Worm (Caenorhabditis elegans): Measurements from ENCODE around the gene Y62E10A.20.

The Y62E10A.20 gene

DNA sequence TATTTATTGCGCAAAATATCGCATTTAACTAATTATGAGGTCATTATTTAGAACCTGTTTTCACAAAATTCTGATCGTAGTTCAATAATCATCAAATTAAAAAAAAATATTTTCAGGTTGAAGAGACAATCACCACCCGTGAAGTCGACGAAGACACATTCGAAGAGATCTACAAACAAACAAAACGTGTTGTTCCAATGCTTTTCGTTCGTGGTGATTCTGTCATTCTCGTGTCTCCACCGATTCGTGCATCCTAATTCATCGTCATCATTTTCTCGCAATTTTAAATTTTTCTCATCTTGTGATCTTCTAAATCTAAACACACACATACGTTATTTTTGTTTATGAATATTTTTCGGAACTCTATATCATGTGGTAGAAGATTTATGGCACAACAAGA, 2.9 kb upstream of the Y62E10A.20 start (continued):
- TF ChIP-seq saeg-2 (GFP tag; IDR thresholded peaks at IDR 0.05) (no peak), tag-97 (GFP tag; IDR thresholded peaks at IDR 0.05) (no peak), skn-1 (tag; optimal IDR thresholded peaks at IDR 0.05) (no peak), unc-39 (tag; optimal IDR thresholded peaks at IDR 0.05) (no peak), F37D6.2 (tag; optimal IDR thresholded peaks at IDR 0.05) (no peak), ceh-20 (GFP tag; IDR thresholded peaks at IDR 0.05) (peak; percentile 48; the same call in 1 of the 2 replicates), dmd-9 (GFP tag; IDR thresholded peaks at IDR 0.05) (no peak), lin-15B (tag; optimal IDR thresholded peaks at IDR 0.05) (no peak), hlh-11 (tag; optimal IDR thresholded peaks at IDR 0.05) (peak; percentile 39), daf-12 (tag; optimal IDR thresholded peaks at IDR 0.05) (no peak), tra-1 (GFP tag; IDR thresholded peaks at IDR 0.05) (no peak), nhr-102 (tag; optimal IDR thresholded peaks at IDR 0.05) (peak; percentile 49), zfp-2 (tag; optimal IDR thresholded peaks at IDR 0.05) (no peak), nhr-11 (tag; optimal IDR thresholded peaks at IDR 0.05) (no peak), nhr-237 (tag; optimal IDR thresholded peaks at IDR 0.05) (no peak), pqm-1 (tag; optimal IDR thresholded peaks at IDR 0.05) (no peak), lsy-2 (tag; optimal IDR thresholded peaks at IDR 0.05) (peak; percentile 0 to 80), T20F7.1 (GFP tag; optimal IDR thresholded peaks at IDR 0.05) (peak; percentile 43), mep-1 (tag; optimal IDR thresholded peaks at IDR 0.05) (peak; percentile 83), ztf-7 (tag; optimal IDR thresholded peaks at IDR 0.05) (no peak), fos-1 (tag; optimal IDR thresholded peaks at IDR 0.05) (no peak), zag-1 (tag; optimal IDR thresholded peaks at IDR 0.05) (no peak), set-16 (GFP tag; IDR thresholded peaks at IDR 0.05) (no peak), nhr-111 (GFP tag; optimal IDR thresholded peaks at IDR 0.05) (no peak), egl-43 (GFP tag; IDR thresholded peaks at IDR 0.05) (no peak), hmg-1.1 (GFP tag; IDR thresholded peaks at IDR 0.05) (0 out of 2 replicates have a peak, but pooled peaks have one; percentile 25), duxl-1 (tag; optimal IDR thresholded peaks at IDR 0.05; ENCODE audit: poor library complexity) (peak; percentile 5), lim-7 (GFP tag; IDR thresholded peaks at IDR 0.05) (no peak), zip-2 (tag; optimal IDR thresholded peaks at IDR 0.05) (peak; percentile 66), lin-38 (GFP tag; IDR thresholded peaks at IDR 0.05) (peak; percentile 70), attf-4 (tag; optimal IDR thresholded peaks at IDR 0.05) (no peak), F10B5.3 (tag; optimal IDR thresholded peaks at IDR 0.05) (no peak), unc-62 (GFP tag; optimal IDR thresholded peaks at IDR 0.05 in 1 of 2) (peak in 1 of 2 experiments; percentile 81), unc-62 (tag; optimal IDR thresholded peaks at IDR 0.05) (no peak), dve-1 (tag; optimal IDR thresholded peaks at IDR 0.05; ENCODE audit: insufficient read depth) (no peak), ceh-44 (GFP tag; IDR thresholded peaks at IDR 0.05) (no peak), php-3 (GFP tag; IDR thresholded peaks at IDR 0.05) (no peak), egl-27 (tag; optimal IDR thresholded peaks at IDR 0.05) (no peak), ceh-82 (tag; optimal IDR thresholded peaks at IDR 0.05) (no peak), D1046.2 (GFP tag; IDR thresholded peaks at IDR 0.05) (no peak), ceh-32 (tag; optimal IDR thresholded peaks at IDR 0.05; ENCODE audit: poor library complexity) (no peak), madf-9 (GFP tag; conservative IDR thresholded peaks at IDR 0.05) (no peak), aha-1 (tag) (peak; percentile 95), mxl-3 (GFP tag; optimal IDR thresholded peaks at IDR 0.05) (no peak), Y75B8A.6 (GFP tag; IDR thresholded peaks at IDR 0.05) (no peak), ctbp-1 (GFP tag; IDR thresholded peaks at IDR 0.05) (peak; percentile 50; the same call in 1 of the 2 replicates), lin-39 (tag; optimal IDR thresholded peaks at IDR 0.05) (no peak), F49E8.2 (tag; optimal IDR thresholded peaks at IDR 0.05; ENCODE audit: borderline replicate concordance) (no peak), gei-8 (GFP tag; optimal IDR thresholded peaks at IDR 0.05) (no peak), hlh-30 (tag; optimal IDR thresholded peaks at IDR 0.05; ENCODE audit: insufficient read depth) (peak; percentile 65), cey-2 (tag; optimal IDR thresholded peaks at IDR 0.05; ENCODE audit: borderline replicate concordance, insufficient read depth) (no peak), aly-2 (tag; optimal IDR thresholded peaks at IDR 0.05) (no peak)

Measured in whole organism, L4 larva.